Fruit fly (Drosophila melanogaster): Measurements from ENCODE around the gene Or2a.
A peak's percentile ranks its signal among the peaks of the same experiment; 100 is the strongest.

Or2a gene

DNA sequence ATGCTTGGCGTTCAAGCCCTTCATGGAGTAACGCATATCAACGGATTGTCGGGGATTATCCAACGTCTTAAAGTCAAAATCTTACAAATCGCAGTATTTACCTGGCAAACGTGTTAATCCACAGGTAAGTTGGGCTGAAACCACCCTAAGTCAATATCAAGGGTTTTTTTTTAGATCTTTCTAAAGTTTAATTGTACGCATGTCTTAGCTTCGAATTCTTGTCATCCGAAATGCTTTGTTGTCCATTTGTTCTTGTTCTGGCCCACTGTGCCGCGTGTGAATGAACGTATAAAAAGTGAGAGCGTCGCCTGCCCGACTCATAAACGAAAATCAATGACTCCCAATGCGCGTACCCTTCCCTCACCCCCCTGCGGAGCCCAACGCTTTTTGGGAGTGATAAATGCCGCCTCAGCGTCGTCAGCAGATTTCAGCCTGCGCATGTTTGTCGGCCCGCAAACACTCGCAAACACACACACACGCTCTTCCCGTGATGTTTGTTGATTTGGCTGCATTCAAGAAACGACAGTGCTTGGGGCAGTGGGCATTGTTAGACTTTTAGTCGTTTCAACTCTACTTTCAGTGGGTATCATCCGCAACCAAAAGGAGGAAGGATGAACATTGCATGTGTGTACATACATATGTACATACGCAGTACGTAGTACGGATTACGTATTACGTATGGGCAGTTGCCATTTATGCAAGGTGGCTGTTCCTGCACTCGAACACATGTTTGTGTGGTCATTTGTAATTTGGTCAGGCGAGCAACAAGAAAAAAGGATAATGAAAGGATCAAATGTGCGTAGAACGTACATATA, 50.4 kb downstream of the Or2a start (continued):
- TF ChIP-seq HmgD (GFP tag; optimal IDR thresholded peaks at IDR 0.05) (peak; percentile 88), Dip3 (GFP tag; optimal IDR thresholded peaks at IDR 0.05) (peak; percentile 81), CG17328 (GFP tag; IDR thresholded peaks at IDR 0.05) (peak; percentile 72), vfl (GFP tag; optimal IDR thresholded peaks at IDR 0.05) (peak; percentile 83), CG12942 (GFP tag; optimal IDR thresholded peaks at IDR 0.05) (peak; percentile 91), CG7372 (GFP tag; IDR thresholded peaks at IDR 0.05) (peak; percentile 79), CG7556 (GFP tag; optimal IDR thresholded peaks at IDR 0.05) (peak; percentile 98), Atf6 (GFP tag; IDR thresholded peaks at IDR 0.05) (peak; percentile 87), CG32532 (GFP tag; IDR thresholded peaks at IDR 0.05) (peak; percentile 77), CG2875 (GFP tag; optimal IDR thresholded peaks at IDR 0.05) (peak; percentile 94), CG8359 (GFP tag; optimal IDR thresholded peaks at IDR 0.05; ENCODE audit: borderline replicate concordance) (peak; percentile 88), tgo (GFP tag; IDR thresholded peaks at IDR 0.05) (peak; percentile 83), Dref (GFP tag; IDR thresholded peaks at IDR 0.05) (no peak), CG6654 (GFP tag; optimal IDR thresholded peaks at IDR 0.05) (peak; percentile 85), crol (GFP tag; IDR thresholded peaks at IDR 0.05) (peak; percentile 96), Side (GFP tag; optimal IDR thresholded peaks at IDR 0.05) (peak; percentile 97), knrl (GFP tag; IDR thresholded peaks at IDR 0.05; ENCODE audit: partially characterized antibody) (no peak), CG2202 (tag; optimal IDR thresholded peaks at IDR 0.05) (peak; percentile 86), Hsf (GFP tag; optimal IDR thresholded peaks at IDR 0.05) (peak; percentile 94), CG8924 (tag; optimal IDR thresholded peaks at IDR 0.05) (peak; percentile 96), slbo (GFP tag; IDR thresholded peaks at IDR 0.05) (peak; percentile 84), Adf1 (GFP tag; IDR thresholded peaks at IDR 0.05) (peak; percentile 59), Dp (GFP tag; optimal IDR thresholded peaks at IDR 0.05) (no peak), CG6689 (GFP tag; IDR thresholded peaks at IDR 0.05) (peak; percentile 88), usp (GFP tag; optimal IDR thresholded peaks at IDR 0.05) (no peak), CkIIα-i1 (GFP tag; IDR thresholded peaks at IDR 0.05) (peak; percentile 18; the same call in 1 of the 2 replicates), gro (GFP tag; optimal IDR thresholded peaks at IDR 0.05) (peak; percentile 90), pb (GFP tag; optimal IDR thresholded peaks at IDR 0.05) (peak; percentile 95), CG2129 (GFP tag; IDR thresholded peaks at IDR 0.05; ENCODE audit: partially characterized antibody) (no peak), D19A (tag; optimal IDR thresholded peaks at IDR 0.05) (peak; percentile 91), jing (GFP tag; optimal IDR thresholded peaks at IDR 0.05) (peak; percentile 87), CG9609 (GFP tag; optimal IDR thresholded peaks at IDR 0.05) (peak; percentile 94), tio (GFP tag; optimal IDR thresholded peaks at IDR 0.05) (peak; percentile 96), CG34422 (GFP tag; IDR thresholded peaks at IDR 0.05) (no peak), ftz-f1 (GFP tag; optimal IDR thresholded peaks at IDR 0.05) (no peak), prd (optimal IDR thresholded peaks at IDR 0.05) (no peak), prd (GFP tag; IDR thresholded peaks at IDR 0.05) (peak; percentile 86), CG11723 (GFP tag; optimal IDR thresholded peaks at IDR 0.05) (peak; percentile 91), pum (GFP tag; optimal IDR thresholded peaks at IDR 0.05) (peak; percentile 94), CG6791 (GFP tag; IDR thresholded peaks at IDR 0.05; ENCODE audit: partially characterized antibody) (no peak), CG14014 (GFP tag; IDR thresholded peaks at IDR 0.05) (peak; percentile 72), abd-A (tag; optimal IDR thresholded peaks at IDR 0.05) (peak; percentile 80), Sry-δ (GFP tag; optimal IDR thresholded peaks at IDR 0.05) (peak; percentile 58), bcd (GFP tag; optimal IDR thresholded peaks at IDR 0.05) (peak; percentile 95), Atf3 (GFP tag; optimal IDR thresholded peaks at IDR 0.05) (peak; percentile 93), CG1529 (GFP tag; optimal IDR thresholded peaks at IDR 0.05) (peak; percentile 94), CG8765 (GFP tag; IDR thresholded peaks at IDR 0.05) (peak; percentile 41; the same call in 1 of the 2 replicates), hbn (GFP tag; IDR thresholded peaks at IDR 0.05; ENCODE audit: partially characterized antibody) (no peak), kay (GFP tag; optimal IDR thresholded peaks at IDR 0.05) (peak; percentile 88), Sox102F (GFP tag; optimal IDR thresholded peaks at IDR 0.05) (peak; percentile 90)
